Fruit fly (Drosophila melanogaster) whole organism, embryonic: ENCODE results near the gene Frq2.

ENCODE experiments used
- ATbp ChIP-seq: fragments of 200-800 bp; sonication (Bioruptor generic); optimal IDR thresholded peaks from 2 replicates; lab custom pipeline; 2017; ENCODE audit warnings: missing biosample characterization, mild to moderate bottlenecking, missing genetic modification characterization, missing genetic modification reagents
- Antp ChIP-seq: fragments of 200-800 bp; sonication (Bioruptor generic); optimal IDR thresholded peaks from 3 replicates; lab custom pipeline; 2016; ENCODE audit warnings: missing biosample characterization, missing genetic modification characterization
- C15 ChIP-seq: fragments of 200-800 bp; sonication (Bioruptor generic); IDR thresholded peaks from 3 replicates; pipeline ENCODE4 v1.3.6; 2022; ENCODE audit warnings: missing biosample characterization, missing genetic modification characterization
- CG10147 ChIP-seq: fragments of 200-800 bp; sonication (Bioruptor generic); optimal IDR thresholded peaks from 2 replicates; lab custom pipeline; 2019; ENCODE audit warnings: missing biosample characterization, mild to moderate bottlenecking, missing genetic modification characterization, moderate library complexity
- CG11456 ChIP-seq: fragments of 200-800 bp; sonication (Bioruptor generic); IDR thresholded peaks from 3 replicates; pipeline ENCODE4 v1.3.6; 2022; ENCODE audit warnings: missing biosample characterization, missing genetic modification characterization
- CG11696 ChIP-seq: fragments of 200-800 bp; sonication (Bioruptor generic); IDR thresholded peaks from 2 replicates; pipeline ENCODE4 v1.3.6; 2022; ENCODE audit warnings: missing biosample characterization, missing genetic modification characterization
- CG12071 ChIP-seq: fragments of 200-800 bp; sonication (Bioruptor generic); optimal IDR thresholded peaks from 3 replicates; lab custom pipeline; 2018; ENCODE audit warnings: missing biosample characterization, mild to moderate bottlenecking, missing genetic modification characterization
- CG12391 ChIP-seq: fragments of 200-800 bp; sonication (Bioruptor generic); optimal IDR thresholded peaks from 3 replicates; lab custom pipeline; 2018; ENCODE audit warnings: missing biosample characterization, mild to moderate bottlenecking, missing genetic modification characterization, moderate library complexity
- CG14710 ChIP-seq: fragments of 200-800 bp; sonication (Bioruptor generic); optimal IDR thresholded peaks from 3 replicates; lab custom pipeline; 2019; ENCODE audit warnings: missing biosample characterization, mild to moderate bottlenecking, missing genetic modification characterization, moderate library complexity
- CG15601 ChIP-seq: fragments of 200-800 bp; sonication (Bioruptor generic); optimal IDR thresholded peaks from 3 replicates; lab custom pipeline; 2019; ENCODE audit warnings: missing biosample characterization, mild to moderate bottlenecking, missing genetic modification characterization, moderate library complexity
- CG15696 ChIP-seq: fragments of 200-800 bp; sonication (Bioruptor generic); optimal IDR thresholded peaks from 2 replicates; lab custom pipeline; 2019; ENCODE audit warnings: missing biosample characterization, mild to moderate bottlenecking, missing genetic modification characterization, moderate library complexity
- CG1603 ChIP-seq: fragments of 200-800 bp; sonication (Bioruptor generic); optimal IDR thresholded peaks from 2 replicates; lab custom pipeline; 2019; ENCODE audit warnings: missing biosample characterization, mild to moderate bottlenecking, missing genetic modification characterization, moderate library complexity
- CG1792 ChIP-seq: fragments of 200-800 bp; sonication (Bioruptor generic); optimal IDR thresholded peaks from 2 replicates; lab custom pipeline; 2016; ENCODE audit warnings: missing biosample characterization, missing genetic modification characterization
- CG18262 ChIP-seq: fragments of 200-800 bp; optimal IDR thresholded peaks from 3 replicates; lab custom pipeline; 2019; ENCODE audit warnings: missing biosample characterization, mild to moderate bottlenecking, missing genetic modification characterization, moderate library complexity
- CG18764 ChIP-seq: fragments of 200-800 bp; sonication (Bioruptor generic); optimal IDR thresholded peaks from 3 replicates; lab custom pipeline; 2016; ENCODE audit warnings: missing biosample characterization, missing genetic modification characterization
- CG32532 ChIP-seq: fragments of 200-800 bp; sonication (Bioruptor generic); IDR thresholded peaks from 2 replicates; pipeline ENCODE4 v1.3.6; 2022; ENCODE audit warnings: missing biosample characterization, missing genetic modification characterization
- CG33213 ChIP-seq: fragments of 200-800 bp; sonication (Bioruptor generic); optimal IDR thresholded peaks from 3 replicates; lab custom pipeline; 2016; ENCODE audit warnings: missing biosample characterization, missing genetic modification characterization
- CG33557 ChIP-seq: fragments of 200-800 bp; sonication (Bioruptor generic); optimal IDR thresholded peaks from 2 replicates; lab custom pipeline; 2019; ENCODE audit warnings: missing biosample characterization, mild to moderate bottlenecking, missing genetic modification characterization, moderate library complexity
- CG42726 ChIP-seq: fragments of 200-800 bp; sonication (Bioruptor generic); IDR thresholded peaks from 2 replicates; pipeline ENCODE4 v1.3.6; 2022; ENCODE audit warnings: missing biosample characterization, missing genetic modification characterization; ENCODE audit not compliant: partially characterized antibody
- CG8089 ChIP-seq: fragments of 200-800 bp; sonication (Bioruptor generic); optimal IDR thresholded peaks from 3 replicates; lab custom pipeline; 2016; ENCODE audit warnings: missing biosample characterization, missing genetic modification characterization
- CG8478 ChIP-seq: fragments of >200 bp; optimal IDR thresholded peaks from 2 replicates; lab custom pipeline; 2018
- CG9727 ChIP-seq: fragments of 200-800 bp; sonication (Bioruptor generic); optimal IDR thresholded peaks from 3 replicates; lab custom pipeline; 2017; ENCODE audit warnings: missing biosample characterization, mild to moderate bottlenecking, missing genetic modification characterization
- Deaf1 ChIP-seq: fragments of 200-800 bp; optimal IDR thresholded peaks from 3 replicates; lab custom pipeline; 2019; ENCODE audit warnings: missing biosample characterization, mild to moderate bottlenecking, missing genetic modification characterization, moderate library complexity
- HHEX ChIP-seq: fragments of 200-800 bp; sonication (Bioruptor generic); optimal IDR thresholded peaks from 3 replicates; lab custom pipeline; 2017; ENCODE audit warnings: missing biosample characterization, mild to moderate bottlenecking, missing genetic modification characterization, missing genetic modification reagents
- Hmr ChIP-seq: fragments of 200-800 bp; sonication (Bioruptor generic); optimal IDR thresholded peaks from 3 replicates; lab custom pipeline; 2017; ENCODE audit warnings: mild to moderate bottlenecking, missing biosample characterization, missing genetic modification reagents, missing genetic modification characterization
- Lhr ChIP-seq: fragments of 200-800 bp; sonication (Bioruptor generic); optimal IDR thresholded peaks from 3 replicates; lab custom pipeline; 2017; ENCODE audit warnings: mild to moderate bottlenecking, missing biosample characterization, missing genetic modification reagents, missing genetic modification characterization
- Mad ChIP-seq: fragments of 200-800 bp; sonication (Bioruptor generic); optimal IDR thresholded peaks from 2 replicates; lab custom pipeline; 2016; ENCODE audit warnings: missing biosample characterization, missing genetic modification characterization
- Med ChIP-seq: fragments of 200-800 bp; sonication (Bioruptor generic); peaks from one replicate; lab custom pipeline; 2016; ENCODE audit warnings: missing biosample characterization, missing genetic modification characterization, mild to moderate bottlenecking, inconsistent platforms, moderate library complexity
- Mrtf ChIP-seq: fragments of 200-800 bp; sonication (Bioruptor generic); IDR thresholded peaks from 3 replicates; pipeline ENCODE4 v1.3.6; 2022; ENCODE audit warnings: missing biosample characterization, missing genetic modification characterization
- Neu2 ChIP-seq: fragments of 200-800 bp; sonication (Bioruptor generic); optimal IDR thresholded peaks from 3 replicates; lab custom pipeline; 2016; ENCODE audit warnings: missing biosample characterization, missing genetic modification characterization, borderline replicate concordance
- NfI ChIP-seq: fragments of 200-800 bp; sonication (Bioruptor generic); optimal IDR thresholded peaks from 3 replicates; lab custom pipeline; 2018; ENCODE audit warnings: missing biosample characterization, mild to moderate bottlenecking, missing genetic modification characterization, moderate library complexity
- Pdp1 ChIP-seq, 2 experiments: fragments of 200-800 bp; sonication (Bioruptor generic); optimal IDR thresholded peaks; 3 replicates each; lab custom pipeline; 2016; ENCODE audit warnings: missing biosample characterization in 2 of 2, missing genetic modification characterization in 2 of 2, mild to moderate bottlenecking in 1 of 2, moderate library complexity in 1 of 2
- Ssrp ChIP-seq: fragments of 200-800 bp; sonication (Bioruptor generic); optimal IDR thresholded peaks from 2 replicates; lab custom pipeline; 2018; ENCODE audit warnings: missing biosample characterization, mild to moderate bottlenecking, missing genetic modification characterization, moderate library complexity
- Trl ChIP-seq, 3 experiments: fragments of >200 bp in 2 of 3; fragments of 200-800 bp in 1 of 3; sonication (Bioruptor generic) in 1 of 3; optimal IDR thresholded peaks; 2 replicates in 1 of 3; 3 replicates in 2 of 3; lab custom pipeline; 2016 to 2017; ENCODE audit warnings: missing biosample characterization in 1 of 3, missing genetic modification characterization in 1 of 3
- Xbp1 ChIP-seq: fragments of 200-800 bp; sonication (Bioruptor generic); optimal IDR thresholded peaks from 3 replicates; lab custom pipeline; 2016; ENCODE audit warnings: missing biosample characterization, mild to moderate bottlenecking, missing genetic modification characterization
- Xrp1 ChIP-seq: fragments of 200-800 bp; sonication (Bioruptor generic); IDR thresholded peaks from 2 replicates; pipeline ENCODE4 v1.3.6; 2022; ENCODE audit warnings: missing biosample characterization, missing genetic modification characterization
- ara ChIP-seq: fragments of 200-800 bp; sonication (Bioruptor generic); IDR thresholded peaks from 2 replicates; pipeline ENCODE4 v1.3.6; 2022; ENCODE audit warnings: missing biosample characterization, missing genetic modification characterization
- bab2 ChIP-seq: fragments of 200-800 bp; sonication (Bioruptor generic); optimal IDR thresholded peaks from 2 replicates; lab custom pipeline; 2016; ENCODE audit warnings: missing biosample characterization, missing genetic modification characterization
- cas ChIP-seq: fragments of 200-800 bp; sonication (Bioruptor generic); IDR thresholded peaks from 2 replicates; pipeline ENCODE4 v1.3.6; 2022; ENCODE audit warnings: missing biosample characterization, missing genetic modification characterization
- cato ChIP-seq: fragments of 200-800 bp; sonication (Bioruptor generic); optimal IDR thresholded peaks from 2 replicates; lab custom pipeline; 2016; ENCODE audit warnings: missing biosample characterization, missing genetic modification characterization, borderline replicate concordance
- dmrt11E ChIP-seq: fragments of 200-800 bp; sonication (Bioruptor generic); optimal IDR thresholded peaks from 3 replicates; lab custom pipeline; 2018; ENCODE audit warnings: missing biosample characterization, mild to moderate bottlenecking, missing genetic modification characterization, moderate library complexity
- grau ChIP-seq: fragments of 200-800 bp; optimal IDR thresholded peaks from 3 replicates; lab custom pipeline; 2019; ENCODE audit warnings: missing biosample characterization, mild to moderate bottlenecking, missing genetic modification characterization, moderate library complexity
- lmd ChIP-seq: fragments of 200-800 bp; sonication (Bioruptor generic); IDR thresholded peaks from 2 replicates; pipeline ENCODE4 v1.3.6; 2022; ENCODE audit warnings: missing biosample characterization, missing genetic modification characterization
- mld ChIP-seq: fragments of 200-800 bp; sonication (Bioruptor generic); IDR thresholded peaks from 3 replicates; pipeline ENCODE4 v1.3.6; 2022; ENCODE audit warnings: missing biosample characterization, missing genetic modification characterization; ENCODE audit not compliant: partially characterized antibody
- org-1 ChIP-seq: fragments of 200-800 bp; sonication (Bioruptor generic); optimal IDR thresholded peaks from 2 replicates; lab custom pipeline; 2017; ENCODE audit warnings: missing biosample characterization, missing genetic modification characterization
- pan ChIP-seq, 4 experiments: fragments of >200 bp in 3 of 4; fragments of 200-800 bp in 1 of 4; sonication (Bioruptor generic) in 1 of 4; optimal IDR thresholded peaks in 3 of 4; IDR thresholded peaks in 1 of 4; 2 replicates each; pipeline versions ENCODE4 v1.3.6 to Lab custom; 2017 to 2022; ENCODE audit warnings: missing biosample characterization in 2 of 4, missing genetic modification characterization in 2 of 4, mixed read lengths in 1 of 4
- pum ChIP-seq: fragments of 200-800 bp; sonication (Bioruptor generic); optimal IDR thresholded peaks from 2 replicates; lab custom pipeline; 2016; ENCODE audit warnings: missing biosample characterization, missing genetic modification characterization
- slou ChIP-seq: fragments of 200-800 bp; sonication (Bioruptor generic); optimal IDR thresholded peaks from 3 replicates; lab custom pipeline; 2016; ENCODE audit warnings: missing biosample characterization, missing genetic modification characterization
- zfh1 ChIP-seq: fragments of 200-800 bp; sonication (Bioruptor generic); IDR thresholded peaks from 3 replicates; pipeline ENCODE4 v1.3.6; 2022; ENCODE audit warnings: missing biosample characterization, missing genetic modification characterization

Gene Frq2

DNA sequence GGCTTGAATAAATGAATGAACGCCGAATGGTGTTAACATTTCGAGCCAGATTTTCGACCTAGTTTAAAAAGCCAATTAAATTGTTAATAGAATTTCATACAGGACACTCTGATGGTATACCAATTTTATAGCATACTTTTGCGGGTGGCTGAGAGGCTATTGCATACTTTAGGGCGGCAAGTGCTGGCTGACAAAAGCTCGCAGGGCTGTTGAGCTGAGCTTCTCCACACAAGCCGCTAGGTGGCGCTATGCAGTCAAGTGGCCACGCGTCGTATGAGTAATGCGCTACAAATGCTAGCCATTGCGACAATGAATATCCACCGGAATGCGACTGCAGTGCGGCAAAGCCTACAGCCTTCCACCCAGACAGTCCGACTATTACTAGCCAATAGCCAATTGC lies 61.9 kb downstream of the Frq2 start (continued):
- TF ChIP-seq Mrtf (GFP tag; lab: Robert Waterston, UW) = 0 out of 3 replicates have a peak, but pooled peaks have one; percentile 41
- peak; percentile 13 for TF ChIP-seq CG33213
- TF ChIP-seq org-1 (GFP tag; lab: Kevin White, UChicago) = no peak
- no peak for TF ChIP-seq dmrt11E (tag; lab: Kevin White, UChicago)
- peak; percentile 6 for TF ChIP-seq grau
- 0 out of 2 replicates have a peak, but pooled peaks have one; percentile 10 for TF ChIP-seq cas (GFP tag; lab: Robert Waterston, UW)
- no peak for TF ChIP-seq CG11696 (GFP tag; lab: Robert Waterston, UW)
- peak; percentile 58 for TF ChIP-seq CG1603 (tag; lab: Kevin White, UChicago)
- peak; percentile 3 for TF ChIP-seq CG18262 (tag; lab: Kevin White, UChicago)
- TF ChIP-seq CG11456 (GFP tag; lab: Robert Waterston, UW) = peak; percentile 80
- peak; percentile 0 for TF ChIP-seq Deaf1 (tag; lab: Kevin White, UChicago)
- no peak for TF ChIP-seq Neu2
- TF ChIP-seq ara = peak; percentile 57
- TF ChIP-seq mld (GFP tag; lab: Robert Waterston, UW) = no peak
- TF ChIP-seq bab2 = peak; percentile 43
- peak; percentile 61 for TF ChIP-seq CG32532 (GFP tag; lab: Robert Waterston, UW)
- peak in 1 of 2 experiments; percentile 31 for TF ChIP-seq Pdp1 (GFP tag; optimal IDR thresholded peaks at IDR 0.05; lab: Kevin White, UChicago)
- TF ChIP-seq C15 = no peak
- TF ChIP-seq CG12071 = peak; percentile 7
- TF ChIP-seq Mad = peak; percentile 0
- TF ChIP-seq CG10147 (GFP tag; lab: Kevin White, UChicago) = no peak
- TF ChIP-seq Lhr (GFP tag; lab: Kevin White, UChicago) = peak; percentile 71
- peak; percentile 18 for TF ChIP-seq CG15601 (tag; lab: Kevin White, UChicago)
- no peak for TF ChIP-seq ATbp
- peak; percentile 33 for TF ChIP-seq NfI
- TF ChIP-seq zfh1 = peak; percentile 57; the same call in 2 of the 3 replicates
- TF ChIP-seq HHEX = no peak
- TF ChIP-seq CG8089 (GFP tag; lab: Kevin White, UChicago) = peak; percentile 57
- TF ChIP-seq lmd (GFP tag; lab: Robert Waterston, UW) = no peak
- TF ChIP-seq CG18764 = no peak
- peak; percentile 46 for TF ChIP-seq Antp
- TF ChIP-seq Trl (optimal IDR thresholded peaks at IDR 0.05; lab: Kevin White, UChicago) = no peak
- TF ChIP-seq Trl (GFP tag; optimal IDR thresholded peaks at IDR 0.05; lab: Kevin White, UChicago) = peak; percentile 16
- TF ChIP-seq CG12391 (tag; lab: Kevin White, UChicago) = no peak
- no peak for TF ChIP-seq pan (optimal IDR thresholded peaks at IDR 0.05; lab: Kevin White, UChicago)
- TF ChIP-seq pan (GFP tag; optimal IDR thresholded peaks at IDR 0.05 in 1 of 2, IDR thresholded peaks at IDR 0.05 in 1 of 2) = peak in 1 of 2 experiments; percentile 19
- TF ChIP-seq CG33557 = no peak
- peak; percentile 25 for TF ChIP-seq CG15696
- TF ChIP-seq slou (GFP tag; lab: Kevin White, UChicago) = no peak
- TF ChIP-seq Xrp1 (GFP tag; lab: Robert Waterston, UW) = no peak; the same call in 1 of the 2 replicates
- TF ChIP-seq Hmr (GFP tag; lab: Kevin White, UChicago) = peak; percentile 35
- peak; percentile 8 for TF ChIP-seq CG1792 (GFP tag; lab: Kevin White, UChicago)
- TF ChIP-seq Xbp1 (GFP tag; lab: Kevin White, UChicago) = peak; percentile 44
- TF ChIP-seq cato = no peak
- peak; percentile 19 for TF ChIP-seq CG14710 (tag; lab: Kevin White, UChicago)
- no peak for TF ChIP-seq Ssrp (tag; lab: Kevin White, UChicago)
- no peak for TF ChIP-seq CG8478 (lab: Kevin White, UChicago)
- peak; percentile 95 for TF ChIP-seq Med (GFP tag; lab: Kevin White, UChicago)
- TF ChIP-seq CG9727 (GFP tag; lab: Kevin White, UChicago) = peak; percentile 5
- peak; percentile 82; the same call in 1 of the 2 replicates for TF ChIP-seq CG42726 (GFP tag; lab: Robert Waterston, UW)
- peak; percentile 30 for TF ChIP-seq pum (GFP tag; lab: Kevin White, UChicago)
